Worm (Caenorhabditis elegans): ENCODE data around the gene Y41C4A.32.
A peak's percentile ranks its signal among the peaks of the same experiment; 100 is the strongest.

Y41C4A.32 gene

DNA sequence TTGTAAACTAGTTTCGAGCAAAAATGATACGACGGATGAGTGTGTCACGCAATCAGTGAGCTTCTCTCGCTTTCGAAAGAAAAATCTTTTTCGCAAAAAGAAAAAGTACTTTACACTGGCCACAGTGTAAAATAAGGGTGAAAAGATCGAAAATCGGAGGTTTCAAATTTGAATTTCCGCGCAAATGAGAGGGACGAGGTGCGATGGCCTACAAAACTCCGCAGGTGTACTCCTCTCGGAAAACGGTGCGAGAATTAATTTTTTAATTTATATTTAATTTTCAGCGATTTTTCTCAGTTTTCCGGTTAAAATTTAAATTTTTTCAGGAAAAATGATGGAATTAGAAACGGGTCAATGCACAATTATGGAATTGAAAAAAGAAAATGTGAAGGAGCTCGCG is 25.2 kb downstream of the Y41C4A.32 start, which contains the start of gene mrt-2:
Gene mrt-2 (plus strand): TSS at position 49 of the 400 bp plus-strand sequence.
- peak; percentile 54 for TF ChIP-seq lin-39 (tag; optimal IDR thresholded peaks at IDR 0.05)
- TF ChIP-seq nhr-23 (tag; optimal IDR thresholded peaks at IDR 0.05) = peak; percentile 86
- TF ChIP-seq daf-12 (tag; optimal IDR thresholded peaks at IDR 0.05) = no peak
- TF ChIP-seq nhr-43 (tag; optimal IDR thresholded peaks at IDR 0.05; ENCODE audit: poor library complexity, severe bottlenecking) = peak; percentile 91
- peak; percentile 77 for TF ChIP-seq pha-4 (tag; optimal IDR thresholded peaks at IDR 0.05)
- peak; percentile 22 for TF ChIP-seq elt-2 (tag; optimal IDR thresholded peaks at IDR 0.05)
- no peak for TF ChIP-seq nhr-237 (tag; optimal IDR thresholded peaks at IDR 0.05)
- TF ChIP-seq egl-27 (tag; optimal IDR thresholded peaks at IDR 0.05) = no peak
- no peak for TF ChIP-seq unc-39 (tag; optimal IDR thresholded peaks at IDR 0.05)
- no peak for TF ChIP-seq egl-5 (tag; optimal IDR thresholded peaks at IDR 0.05)
- peak; percentile 65 for TF ChIP-seq nhr-25 (tag; optimal IDR thresholded peaks at IDR 0.05)
- TF ChIP-seq ceh-28 (tag; optimal IDR thresholded peaks at IDR 0.05) = peak; percentile 49
- TF ChIP-seq R02D3.7 (tag; optimal IDR thresholded peaks at IDR 0.05) = peak; percentile 5
- no peak for TF ChIP-seq fkh-2 (tag; optimal IDR thresholded peaks at IDR 0.05)
- peak; percentile 66 for TF ChIP-seq lin-15B (tag; optimal IDR thresholded peaks at IDR 0.05)
- TF ChIP-seq skn-1 (tag; optimal IDR thresholded peaks at IDR 0.05) = peak; percentile 45
- TF ChIP-seq nhr-12 (tag; optimal IDR thresholded peaks at IDR 0.05) = no peak
- TF ChIP-seq nfya-1 (tag; optimal IDR thresholded peaks at IDR 0.05; ENCODE audit: insufficient read depth) = peak; percentile 87
- TF ChIP-seq hmg-11 (tag; optimal IDR thresholded peaks at IDR 0.05) = peak; percentile 43
- TF ChIP-seq lsy-12 (tag; optimal IDR thresholded peaks at IDR 0.05) = peak; percentile 55
- TF ChIP-seq snpc-4 (tag; optimal IDR thresholded peaks at IDR 0.05) = peak; percentile 43

DNA sequence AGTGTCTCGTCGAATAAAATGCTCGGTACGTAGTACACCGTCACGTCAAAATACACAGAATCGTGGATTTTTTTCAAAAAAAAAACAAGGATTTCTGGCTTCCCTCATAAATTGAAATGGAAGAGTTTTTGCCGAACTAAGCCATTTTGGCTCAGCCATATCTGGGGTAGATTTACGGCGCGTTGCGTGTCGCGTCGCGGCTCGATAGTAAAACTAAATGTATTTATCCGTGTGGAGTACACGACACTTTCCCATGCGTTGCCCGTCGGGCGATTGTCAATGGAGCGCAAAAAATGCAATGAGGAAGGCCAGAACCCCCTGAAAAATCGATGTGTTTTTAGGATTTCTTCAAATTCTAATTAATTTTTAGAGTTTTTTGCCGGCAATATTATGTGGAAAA is 28.7 kb downstream of the Y41C4A.32 start:
- TF ChIP-seq ceh-9 (tag; optimal IDR thresholded peaks at IDR 0.05) (no peak), daf-12 (tag; optimal IDR thresholded peaks at IDR 0.05) (no peak), jun-1 (tag; optimal IDR thresholded peaks at IDR 0.05) (no peak), fkh-2 (tag; optimal IDR thresholded peaks at IDR 0.05) (no peak), lsy-12 (tag; optimal IDR thresholded peaks at IDR 0.05) (no peak), nhr-76 (tag; optimal IDR thresholded peaks at IDR 0.05) (no peak), nfya-1 (tag; optimal IDR thresholded peaks at IDR 0.05; ENCODE audit: insufficient read depth) (no peak), aly-2 (tag; optimal IDR thresholded peaks at IDR 0.05) (no peak), elt-2 (tag; optimal IDR thresholded peaks at IDR 0.05) (no peak), nhr-12 (tag; optimal IDR thresholded peaks at IDR 0.05) (no peak)

DNA sequence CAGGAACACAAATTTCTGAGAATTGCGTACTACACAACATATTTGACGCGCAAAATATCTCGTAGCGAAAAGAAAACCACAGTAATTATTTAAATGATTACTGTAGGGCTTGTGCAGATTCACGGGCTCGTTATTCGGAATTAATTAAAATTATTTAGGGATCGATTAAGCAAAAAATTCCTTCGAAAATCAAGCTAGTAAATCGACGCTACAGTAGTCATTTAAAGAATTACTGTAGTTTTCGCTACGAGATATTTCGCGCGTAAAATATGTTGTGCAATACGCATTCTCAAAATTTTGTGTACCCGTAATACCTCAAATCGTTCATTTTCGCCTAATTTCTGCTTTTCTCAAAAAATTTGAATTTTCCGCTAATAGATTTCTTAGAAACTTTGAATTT is 29.3 kb downstream of the Y41C4A.32 start:
- TF ChIP-seq snpc-4 (tag; optimal IDR thresholded peaks at IDR 0.05) (no peak), ceh-28 (tag; optimal IDR thresholded peaks at IDR 0.05) (no peak), zag-1 (tag; optimal IDR thresholded peaks at IDR 0.05) (no peak), elt-2 (tag; optimal IDR thresholded peaks at IDR 0.05) (no peak), nfya-1 (tag; optimal IDR thresholded peaks at IDR 0.05; ENCODE audit: insufficient read depth) (no peak), sea-2 (GFP tag; optimal IDR thresholded peaks at IDR 0.05) (no peak), aly-2 (tag; optimal IDR thresholded peaks at IDR 0.05) (no peak), eor-1 (tag; optimal IDR thresholded peaks at IDR 0.05) (no peak), nhr-237 (tag; optimal IDR thresholded peaks at IDR 0.05) (no peak), fkh-2 (tag; optimal IDR thresholded peaks at IDR 0.05) (no peak), nhr-23 (tag; optimal IDR thresholded peaks at IDR 0.05) (no peak), fos-1 (tag; optimal IDR thresholded peaks at IDR 0.05) (no peak), nhr-76 (tag; optimal IDR thresholded peaks at IDR 0.05) (no peak), ceh-9 (tag; optimal IDR thresholded peaks at IDR 0.05) (no peak), lin-39 (tag; optimal IDR thresholded peaks at IDR 0.05) (no peak), nhr-25 (tag; optimal IDR thresholded peaks at IDR 0.05) (no peak), egl-27 (tag; optimal IDR thresholded peaks at IDR 0.05) (no peak), ZK546.5 (tag; optimal IDR thresholded peaks at IDR 0.05) (no peak), mml-1 (tag; optimal IDR thresholded peaks at IDR 0.05) (no peak)

DNA sequence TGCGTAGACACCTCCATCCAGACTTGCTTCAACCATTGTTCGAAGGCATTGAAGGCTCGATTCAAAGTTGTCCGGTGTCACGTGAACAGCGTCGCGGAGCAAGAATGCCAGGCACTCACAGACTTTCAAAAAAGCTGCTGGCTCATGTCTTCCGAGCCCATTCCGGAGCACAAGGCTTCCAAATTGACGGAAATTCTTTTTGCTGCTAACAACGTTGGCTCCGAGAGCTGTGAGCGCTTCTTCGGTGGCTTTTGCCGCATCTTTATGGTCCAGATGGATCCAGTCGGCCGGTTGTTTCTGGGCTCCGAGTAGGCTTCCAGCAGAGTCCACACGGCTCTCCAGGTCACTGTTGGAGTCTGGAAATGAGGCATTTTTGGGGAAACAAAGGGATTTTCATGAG is 36.4 kb downstream of the Y41C4A.32 start:
- TF ChIP-seq fos-1 (tag; optimal IDR thresholded peaks at IDR 0.05) (no peak), zag-1 (tag; optimal IDR thresholded peaks at IDR 0.05) (no peak), elt-3 (tag; optimal IDR thresholded peaks at IDR 0.05) (no peak), nhr-43 (tag; optimal IDR thresholded peaks at IDR 0.05; ENCODE audit: poor library complexity, severe bottlenecking) (no peak), unc-62 (GFP tag; optimal IDR thresholded peaks at IDR 0.05) (no peak)

- TF ChIP-seq elt-3 (tag; optimal IDR thresholded peaks at IDR 0.05) (no peak), pqm-1 (tag; optimal IDR thresholded peaks at IDR 0.05) (no peak), unc-39 (tag; optimal IDR thresholded peaks at IDR 0.05) (no peak), sea-2 (GFP tag; optimal IDR thresholded peaks at IDR 0.05) (no peak), ztf-11 (tag; optimal IDR thresholded peaks at IDR 0.05) (no peak), zag-1 (tag; optimal IDR thresholded peaks at IDR 0.05) (no peak), eor-1 (tag; optimal IDR thresholded peaks at IDR 0.05) (no peak), ZK546.5 (tag; optimal IDR thresholded peaks at IDR 0.05) (no peak), nhr-237 (tag; optimal IDR thresholded peaks at IDR 0.05) (no peak), nhr-11 (tag; optimal IDR thresholded peaks at IDR 0.05) (no peak), lsy-12 (tag; optimal IDR thresholded peaks at IDR 0.05) (no peak), skn-1 (tag; optimal IDR thresholded peaks at IDR 0.05) (no peak), elt-1 (tag; optimal IDR thresholded peaks at IDR 0.05) (no peak), daf-12 (tag; optimal IDR thresholded peaks at IDR 0.05) (no peak), unc-62 (GFP tag; optimal IDR thresholded peaks at IDR 0.05) (no peak), nhr-28 (tag; optimal IDR thresholded peaks at IDR 0.05) (no peak)
Observed at ce11 chrIII:11760634-11761033, 39.1 kb downstream of the Y41C4A.32 start.

Data from whole organism, L3 larva.